Worm (Caenorhabditis elegans) whole organism, L1 larva: ENCODE measurements around the gene msp-63.

Experiments
- ceh-8 ChIP-seq: fragments of 200-800 bp; sonication (Bioruptor generic); optimal IDR thresholded peaks from 2 replicates; lab custom pipeline; 2018; ENCODE audit warnings: mild to moderate bottlenecking, missing genetic modification characterization, moderate library complexity, missing compliant biosample characterization
- egl-13 ChIP-seq: sonication (generic microtip); optimal IDR thresholded peaks from 2 replicates; lab custom pipeline; 2016; ENCODE audit warnings: missing genotype, missing genetic modification reagents, missing genetic modification characterization, missing compliant biosample characterization
- elt-2 ChIP-seq: sonication (generic microtip); optimal IDR thresholded peaks from 2 replicates; lab custom pipeline; 2016; ENCODE audit warnings: missing genetic modification characterization, mild to moderate bottlenecking, inconsistent platforms, missing compliant biosample characterization, missing genetic modification reagents
- fos-1 ChIP-seq: fragments of 150-350 bp; optimal IDR thresholded peaks from 2 replicates; lab custom pipeline; 2014; ENCODE audit warnings: missing biosample characterization, missing genetic modification characterization
- lir-3 ChIP-seq: sonication (generic microtip); optimal IDR thresholded peaks from 2 replicates; lab custom pipeline; 2016; ENCODE audit warnings: mild to moderate bottlenecking, missing genetic modification characterization, moderate library complexity, missing compliant biosample characterization; ENCODE audit not compliant: poor library complexity
- lsy-2 ChIP-seq, 2 experiments: fragments of 150-350 bp; optimal IDR thresholded peaks; 2 replicates each; lab custom pipeline; 2014; ENCODE audit warnings: missing biosample characterization in 2 of 2, missing genetic modification characterization in 2 of 2
- nhr-237 ChIP-seq: fragments of 150-350 bp; optimal IDR thresholded peaks from 2 replicates; lab custom pipeline; 2014; ENCODE audit warnings: missing biosample characterization, missing genetic modification characterization
- nhr-71 ChIP-seq: sonication (generic microtip); optimal IDR thresholded peaks from 2 replicates; lab custom pipeline; 2016; ENCODE audit warnings: mild to moderate bottlenecking, missing genetic modification characterization, moderate library complexity, missing compliant biosample characterization
- nhr-76 ChIP-seq: sonication (generic microtip); optimal IDR thresholded peaks from 2 replicates; lab custom pipeline; 2017; ENCODE audit warnings: missing biosample characterization, missing genetic modification characterization
- snpc-4 ChIP-seq: fragments of 150-350 bp; optimal IDR thresholded peaks from 2 replicates; lab custom pipeline; 2014; ENCODE audit warnings: missing biosample characterization, missing genetic modification characterization
- sptf-1 ChIP-seq: fragments of 150-350 bp; optimal IDR thresholded peaks from 2 replicates; lab custom pipeline; 2014; ENCODE audit warnings: missing biosample characterization, missing genetic modification characterization
- ztf-4 ChIP-seq: fragments of 150-350 bp; optimal IDR thresholded peaks from 2 replicates; lab custom pipeline; 2014; ENCODE audit warnings: missing biosample characterization, missing genetic modification characterization

DNA sequence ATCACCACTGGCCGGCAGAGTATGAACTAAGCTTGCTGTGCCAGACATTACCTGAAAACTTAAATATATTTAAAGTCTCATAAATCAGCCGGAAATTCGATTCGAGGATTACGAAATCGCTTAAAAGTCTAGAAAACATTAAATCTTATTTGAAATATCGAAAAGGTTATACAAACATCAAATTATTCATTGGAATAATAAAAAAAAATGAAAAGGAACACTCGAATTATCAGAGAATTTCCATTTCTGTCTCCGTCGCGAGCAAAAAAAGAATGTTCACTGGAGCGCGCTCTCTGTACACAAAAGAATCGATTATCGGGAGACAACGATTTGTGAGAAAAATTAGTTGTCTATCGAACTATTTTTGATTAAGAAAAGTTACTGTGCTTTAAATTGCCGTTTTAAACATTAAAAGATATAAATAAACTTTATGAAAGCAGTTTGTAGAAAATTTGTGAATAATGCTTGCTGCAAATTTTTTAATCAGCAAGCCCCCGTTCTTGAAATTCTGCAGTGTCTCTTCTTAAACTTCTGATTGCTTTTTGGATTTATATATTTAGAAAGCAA is 39.0 kb upstream of the msp-63 start, which contains the start of gene fzo-1:
- peak; percentile 20 for TF ChIP-seq snpc-4 (tag; lab: Kevin White, UChicago)
- no peak for TF ChIP-seq nhr-76 (tag; lab: Kevin White, UChicago)
- no peak for TF ChIP-seq nhr-237 (tag; lab: Kevin White, UChicago)
- peak; percentile 74 for TF ChIP-seq nhr-71 (tag; lab: Kevin White, UChicago)
- TF ChIP-seq ztf-4 (tag; lab: Kevin White, UChicago) = no peak
- TF ChIP-seq lir-3 (tag; lab: Kevin White, UChicago) = peak; percentile 77
- no peak for TF ChIP-seq ceh-8
- no peak for TF ChIP-seq fos-1 (tag; lab: Kevin White, UChicago)
- TF ChIP-seq egl-13 (tag; lab: Kevin White, UChicago) = peak; percentile 16
- peak; percentile 37 for TF ChIP-seq elt-2 (tag; lab: Kevin White, UChicago)
- no peak for TF ChIP-seq sptf-1
- TF ChIP-seq lsy-2 (tag; optimal IDR thresholded peaks at IDR 0.05; lab: Kevin White, UChicago) = peak in 1 of 2 experiments; percentile 66
